Worm (Caenorhabditis elegans) whole organism, L3 larva: ENCODE results near the gene C12D8.20.

Experiments used
- R02D3.7 ChIP-seq: fragments of 150-350 bp; optimal IDR thresholded peaks from 2 replicates; lab custom pipeline; 2014; ENCODE audit warnings: missing biosample characterization, missing genetic modification characterization
- ZK546.5 ChIP-seq: sonication (generic microtip); optimal IDR thresholded peaks from 2 replicates; lab custom pipeline; 2017; ENCODE audit warnings: missing biosample characterization, missing genetic modification characterization
- aly-2 ChIP-seq: fragments of 150-350 bp; optimal IDR thresholded peaks from 2 replicates; lab custom pipeline; 2014; ENCODE audit warnings: missing biosample characterization, missing genetic modification characterization
- ama-1 ChIP-seq: fragments of 150-350 bp; optimal IDR thresholded peaks from 2 replicates; lab custom pipeline; 2018
- ceh-16 ChIP-seq: sonication (generic microtip); optimal IDR thresholded peaks from 2 replicates; lab custom pipeline; 2017; ENCODE audit warnings: missing biosample characterization, missing genetic modification characterization
- ceh-28 ChIP-seq: fragments of 150-350 bp; optimal IDR thresholded peaks from 2 replicates; lab custom pipeline; 2014; ENCODE audit warnings: missing biosample characterization, missing genetic modification reagents, missing genetic modification characterization
- ceh-82 ChIP-seq: fragments of 150-350 bp; optimal IDR thresholded peaks from 2 replicates; lab custom pipeline; 2014; ENCODE audit warnings: missing biosample characterization, missing genetic modification characterization
- ceh-9 ChIP-seq: sonication (generic microtip); optimal IDR thresholded peaks from 2 replicates; lab custom pipeline; 2018; ENCODE audit warnings: missing biosample characterization, missing genetic modification characterization
- daf-12 ChIP-seq: fragments of 150-350 bp; optimal IDR thresholded peaks from 2 replicates; lab custom pipeline; 2014; ENCODE audit warnings: missing biosample characterization, missing genetic modification reagents, missing genetic modification characterization
- egl-27 ChIP-seq: sonication (generic microtip); optimal IDR thresholded peaks from 4 replicates; lab custom pipeline; 2017; ENCODE audit warnings: missing biosample characterization, missing genetic modification reagents, missing genetic modification characterization
- egl-5 ChIP-seq: fragments of 150-350 bp; optimal IDR thresholded peaks from 2 replicates; lab custom pipeline; 2017; ENCODE audit warnings: missing biosample characterization, missing genetic modification reagents, missing genetic modification characterization, inconsistent platforms
- elt-1 ChIP-seq: fragments of 150-350 bp; optimal IDR thresholded peaks from 2 replicates; lab custom pipeline; 2014; ENCODE audit warnings: missing biosample characterization, missing genetic modification characterization
- elt-2 ChIP-seq: sonication (generic microtip); optimal IDR thresholded peaks from 2 replicates; lab custom pipeline; 2016; ENCODE audit warnings: missing genetic modification reagents, mild to moderate bottlenecking, missing genetic modification characterization, missing compliant biosample characterization
- elt-3 ChIP-seq, 3 experiments: fragments of 150-350 bp in 1 of 3; sonication (generic microtip) in 2 of 3; optimal IDR thresholded peaks; 2 replicates in 2 of 3; 4 replicates in 1 of 3; lab custom pipeline; 2014 to 2017; ENCODE audit warnings: missing biosample characterization in 3 of 3, missing genetic modification characterization in 3 of 3
- eor-1 ChIP-seq, 2 experiments: fragments of 150-350 bp; optimal IDR thresholded peaks; 2 replicates each; lab custom pipeline; 2014 to 2018; ENCODE audit warnings: missing biosample characterization in 2 of 2, missing genetic modification characterization in 2 of 2
- fkh-10 ChIP-seq: sonication (generic microtip); optimal IDR thresholded peaks from 2 replicates; lab custom pipeline; 2017; ENCODE audit warnings: missing biosample characterization, missing genetic modification reagents, missing genetic modification characterization
- fkh-2 ChIP-seq: fragments of 150-350 bp; optimal IDR thresholded peaks from 2 replicates; lab custom pipeline; 2014; ENCODE audit warnings: missing biosample characterization, missing genetic modification reagents, missing genetic modification characterization
- fos-1 ChIP-seq: fragments of 150-350 bp; optimal IDR thresholded peaks from 2 replicates; lab custom pipeline; 2014; ENCODE audit warnings: missing biosample characterization, missing genetic modification characterization
- hmg-11 ChIP-seq: sonication (generic microtip); optimal IDR thresholded peaks from 2 replicates; lab custom pipeline; 2016; ENCODE audit warnings: missing genetic modification characterization, missing compliant biosample characterization
- jun-1 ChIP-seq: fragments of 150-350 bp; optimal IDR thresholded peaks from 2 replicates; lab custom pipeline; 2014; ENCODE audit warnings: missing biosample characterization, missing genetic modification reagents, missing genetic modification characterization
- lin-15B ChIP-seq: fragments of 150-350 bp; optimal IDR thresholded peaks from 2 replicates; lab custom pipeline; 2014; ENCODE audit warnings: missing biosample characterization, missing genetic modification characterization
- lin-39 ChIP-seq: fragments of 150-350 bp; optimal IDR thresholded peaks from 2 replicates; lab custom pipeline; 2018; ENCODE audit warnings: missing biosample characterization, missing genetic modification reagents, missing genetic modification characterization
- lsy-12 ChIP-seq: sonication (generic microtip); optimal IDR thresholded peaks from 2 replicates; lab custom pipeline; 2016; ENCODE audit warnings: mild to moderate bottlenecking, missing genetic modification characterization, missing compliant biosample characterization
- mdl-1 ChIP-seq: fragments of 150-350 bp; optimal IDR thresholded peaks from 2 replicates; lab custom pipeline; 2014; ENCODE audit warnings: missing biosample characterization, missing genetic modification characterization
- mml-1 ChIP-seq: fragments of 150-350 bp; sonication (generic microtip); optimal IDR thresholded peaks from 3 replicates; lab custom pipeline; 2014; ENCODE audit warnings: missing biosample characterization, missing genetic modification characterization
- nfya-1 ChIP-seq: sonication (generic microtip); optimal IDR thresholded peaks from 2 replicates; lab custom pipeline; 2017; ENCODE audit warnings: missing genetic modification characterization, mild to moderate bottlenecking, missing compliant biosample characterization, antibody characterized with exemption, moderate library complexity; ENCODE audit not compliant: insufficient read depth
- nhr-11 ChIP-seq: fragments of 150-350 bp; optimal IDR thresholded peaks from 2 replicates; lab custom pipeline; 2014; ENCODE audit warnings: missing biosample characterization, missing genetic modification characterization
- nhr-12 ChIP-seq: fragments of 150-350 bp; optimal IDR thresholded peaks from 2 replicates; lab custom pipeline; 2014; ENCODE audit warnings: missing biosample characterization, missing genetic modification characterization
- nhr-23 ChIP-seq: fragments of 150-350 bp; optimal IDR thresholded peaks from 2 replicates; lab custom pipeline; 2014; ENCODE audit warnings: missing biosample characterization, missing genetic modification reagents, missing genetic modification characterization
- nhr-237 ChIP-seq: fragments of 150-350 bp; optimal IDR thresholded peaks from 2 replicates; lab custom pipeline; 2014; ENCODE audit warnings: missing biosample characterization, missing genetic modification characterization
- nhr-25 ChIP-seq: sonication (generic microtip); optimal IDR thresholded peaks from 2 replicates; lab custom pipeline; 2017; ENCODE audit warnings: missing biosample characterization, missing genetic modification characterization
- nhr-28 ChIP-seq: fragments of 150-350 bp; optimal IDR thresholded peaks from 2 replicates; lab custom pipeline; 2014; ENCODE audit warnings: missing biosample characterization, missing genetic modification characterization
- nhr-43 ChIP-seq: sonication (generic microtip); optimal IDR thresholded peaks from 2 replicates; lab custom pipeline; 2016; ENCODE audit warnings: mild to moderate bottlenecking, missing genetic modification characterization, missing compliant biosample characterization; ENCODE audit not compliant: poor library complexity, severe bottlenecking
- nhr-67 ChIP-seq: fragments of 150-350 bp; optimal IDR thresholded peaks from 2 replicates; lab custom pipeline; 2014; ENCODE audit warnings: missing biosample characterization, missing genetic modification characterization
- nhr-76 ChIP-seq: fragments of 150-350 bp; sonication (generic microtip); optimal IDR thresholded peaks from 5 replicates; lab custom pipeline; 2014; ENCODE audit warnings: missing biosample characterization, missing genetic modification characterization
- nhr-77 ChIP-seq: fragments of 150-350 bp; optimal IDR thresholded peaks from 2 replicates; lab custom pipeline; 2014; ENCODE audit warnings: missing biosample characterization, missing genetic modification characterization
- pha-4 ChIP-seq: fragments of 150-350 bp; optimal IDR thresholded peaks from 2 replicates; lab custom pipeline; 2014; ENCODE audit warnings: missing biosample characterization, missing genetic modification reagents, missing genetic modification characterization
- pqm-1 ChIP-seq: fragments of 150-350 bp; optimal IDR thresholded peaks from 2 replicates; lab custom pipeline; 2017; ENCODE audit warnings: missing biosample characterization, missing genetic modification characterization, inconsistent platforms
- sea-2 ChIP-seq: fragments of 150-350 bp; sonication (generic microtip); optimal IDR thresholded peaks from 4 replicates; lab custom pipeline; 2014; ENCODE audit warnings: missing biosample characterization, missing genetic modification reagents, missing genetic modification characterization
- skn-1 ChIP-seq: fragments of 150-350 bp; optimal IDR thresholded peaks from 2 replicates; lab custom pipeline; 2014; ENCODE audit warnings: missing biosample characterization, missing genetic modification characterization
- snpc-4 ChIP-seq: fragments of 150-350 bp; optimal IDR thresholded peaks from 2 replicates; lab custom pipeline; 2014; ENCODE audit warnings: missing biosample characterization, missing genetic modification characterization
- tbx-2 ChIP-seq: sonication (generic microtip); optimal IDR thresholded peaks from 2 replicates; lab custom pipeline; 2016; ENCODE audit warnings: mild to moderate bottlenecking, missing genetic modification characterization, missing compliant biosample characterization
- unc-39 ChIP-seq: sonication (generic microtip); optimal IDR thresholded peaks from 4 replicates; lab custom pipeline; 2017; ENCODE audit warnings: missing biosample characterization, missing genetic modification characterization
- unc-62 ChIP-seq: fragments of 150-350 bp; sonication (generic microtip); optimal IDR thresholded peaks from 4 replicates; lab custom pipeline; 2014; ENCODE audit warnings: missing biosample characterization, missing genetic modification reagents, missing genetic modification characterization
- zag-1 ChIP-seq: fragments of 150-350 bp; optimal IDR thresholded peaks from 2 replicates; lab custom pipeline; 2014; ENCODE audit warnings: missing biosample characterization, missing genetic modification characterization
- ztf-11 ChIP-seq: fragments of 150-350 bp; optimal IDR thresholded peaks from 2 replicates; lab custom pipeline; 2014; ENCODE audit warnings: missing biosample characterization, missing genetic modification characterization
- ztf-4 ChIP-seq: fragments of 150-350 bp; optimal IDR thresholded peaks from 2 replicates; lab custom pipeline; 2014; ENCODE audit warnings: missing biosample characterization, missing genetic modification characterization

The C12D8.20 gene

ce11 chrV:10246443-10246885, 24.4 kb downstream of the C12D8.20 start:
- TF ChIP-seq daf-12 (no peak), ceh-28 (tag; lab: Kevin White, UChicago) (no peak), nhr-43 (no peak), aly-2 (tag; lab: Kevin White, UChicago) (no peak), hmg-11 (tag; lab: Kevin White, UChicago) (no peak), nfya-1 (peak; percentile 66), elt-1 (tag; lab: Kevin White, UChicago) (no peak), nhr-237 (tag; lab: Kevin White, UChicago) (no peak), nhr-77 (no peak), zag-1 (tag; lab: Kevin White, UChicago) (no peak), fkh-10 (GFP tag; lab: Kevin White, UChicago) (peak; percentile 57), nhr-12 (tag; lab: Kevin White, UChicago) (no peak), fos-1 (tag; lab: Kevin White, UChicago) (no peak), nhr-25 (no peak), ztf-11 (no peak), ZK546.5 (tag; lab: Kevin White, UChicago) (no peak), egl-27 (no peak), ceh-16 (no peak), ztf-4 (no peak), pqm-1 (tag; lab: Kevin White, UChicago) (no peak), unc-62 (GFP tag; lab: Kevin White, UChicago) (no peak), sea-2 (no peak), lin-15B (peak; percentile 34), mdl-1 (peak; percentile 89), mml-1 (tag; lab: Kevin White, UChicago) (no peak), elt-2 (tag; lab: Kevin White, UChicago) (no peak), ceh-9 (tag; lab: Kevin White, UChicago) (no peak), nhr-23 (tag; lab: Kevin White, UChicago) (no peak), egl-5 (peak; percentile 62), ama-1 (no peak), nhr-67 (tag; lab: Kevin White, UChicago) (no peak), nhr-28 (tag; lab: Kevin White, UChicago) (no peak), eor-1 (tag; optimal IDR thresholded peaks at IDR 0.05; lab: Kevin White, UChicago) (no peak), lsy-12 (tag; lab: Kevin White, UChicago) (no peak), nhr-11 (tag; lab: Kevin White, UChicago) (no peak), fkh-2 (no peak), unc-39 (tag; lab: Kevin White, UChicago) (no peak), skn-1 (tag; lab: Kevin White, UChicago) (no peak), elt-3 (tag; optimal IDR thresholded peaks at IDR 0.05; lab: Kevin White, UChicago) (no peak), tbx-2 (no peak), nhr-76 (tag; lab: Kevin White, UChicago) (no peak), pha-4 (tag; lab: Kevin White, UChicago) (peak; percentile 79), jun-1 (tag; lab: Kevin White, UChicago) (no peak), lin-39 (tag; lab: Kevin White, UChicago) (peak; percentile 94), R02D3.7 (tag; lab: Kevin White, UChicago) (no peak), snpc-4 (tag; lab: Kevin White, UChicago) (peak; percentile 18), ceh-82 (tag; lab: Kevin White, UChicago) (no peak)

- TF ChIP-seq elt-2 (tag; lab: Kevin White, UChicago) = peak; percentile 19
- no peak for TF ChIP-seq ceh-9 (tag; lab: Kevin White, UChicago)
- peak; percentile 41 for TF ChIP-seq nfya-1
- no peak for TF ChIP-seq egl-5
- TF ChIP-seq nhr-43 = no peak
- no peak for TF ChIP-seq ZK546.5 (tag; lab: Kevin White, UChicago)
- no peak for TF ChIP-seq ztf-4
- no peak for TF ChIP-seq nhr-67 (tag; lab: Kevin White, UChicago)
- no peak for TF ChIP-seq nhr-28 (tag; lab: Kevin White, UChicago)
- TF ChIP-seq snpc-4 (tag; lab: Kevin White, UChicago) = peak; percentile 10
- no peak for TF ChIP-seq jun-1 (tag; lab: Kevin White, UChicago)
- TF ChIP-seq hmg-11 (tag; lab: Kevin White, UChicago) = peak; percentile 38
- TF ChIP-seq lin-39 (tag; lab: Kevin White, UChicago) = peak; percentile 13
- no peak for TF ChIP-seq fkh-10 (GFP tag; lab: Kevin White, UChicago)
- TF ChIP-seq fkh-2 = no peak
- no peak for TF ChIP-seq ama-1
- no peak for TF ChIP-seq ceh-82 (tag; lab: Kevin White, UChicago)
- no peak for TF ChIP-seq ceh-28 (tag; lab: Kevin White, UChicago)
- no peak for TF ChIP-seq nhr-12 (tag; lab: Kevin White, UChicago)
- peak; percentile 67 for TF ChIP-seq pha-4 (tag; lab: Kevin White, UChicago)
- TF ChIP-seq ztf-11 = no peak
These were observed 24.9 kb downstream of the C12D8.20 start for ce11 chrV:10246967-10247366.
